Fruit fly (Drosophila melanogaster) whole organism, wandering third instar larva: ENCODE results near the gene CG14341.

Experiments
- CG9705 ChIP-seq: fragments of 200-800 bp; sonication (Bioruptor generic); optimal IDR thresholded peaks from 2 replicates; lab custom pipeline; 2018; ENCODE audit warnings: missing biosample characterization, mild to moderate bottlenecking, missing genetic modification characterization
- CrebA ChIP-seq: fragments of 200-800 bp; sonication (Bioruptor generic); optimal IDR thresholded peaks from 2 replicates; lab custom pipeline; 2016; ENCODE audit warnings: missing biosample characterization, mild to moderate bottlenecking, missing genetic modification characterization, borderline replicate concordance
- Dif ChIP-seq: fragments of 200-275, 200-300 bp; sonication (Bioruptor generic); optimal IDR thresholded peaks from 2 replicates; lab custom pipeline; 2018; ENCODE audit warnings: missing biosample characterization, missing genetic modification characterization; ENCODE audit not compliant: partially characterized antibody
- HLH106 ChIP-seq: fragments of 200-800 bp; optimal IDR thresholded peaks from 3 replicates; lab custom pipeline; 2019; ENCODE audit warnings: missing biosample characterization, mild to moderate bottlenecking, missing genetic modification characterization, moderate library complexity
- Hr83 ChIP-seq: fragments of 200-300 bp; sonication (Bioruptor generic); optimal IDR thresholded peaks from 2 replicates; lab custom pipeline; 2016; ENCODE audit warnings: missing biosample characterization, mild to moderate bottlenecking, missing genetic modification characterization, moderate library complexity; ENCODE audit not compliant: poor library complexity, severe bottlenecking
- Myc ChIP-seq: fragments of >200 bp; optimal IDR thresholded peaks from 2 replicates; lab custom pipeline; 2017
- OdsH ChIP-seq: fragments of 200-800 bp; sonication (Bioruptor generic); optimal IDR thresholded peaks from 2 replicates; lab custom pipeline; 2016; ENCODE audit warnings: missing biosample characterization, mild to moderate bottlenecking, missing genetic modification characterization
- Rel ChIP-seq, 2 experiments: fragments of 200-800 bp; sonication (Bioruptor generic) in 1 of 2; optimal IDR thresholded peaks; 2 replicates in 1 of 2; 3 replicates in 1 of 2; lab custom pipeline; 2016 to 2019; ENCODE audit warnings: mild to moderate bottlenecking in 2 of 2, missing biosample characterization in 2 of 2, missing genetic modification characterization in 2 of 2, moderate library complexity in 1 of 2
- Sp1 ChIP-seq: fragments of 200-800 bp; sonication (Bioruptor generic); optimal IDR thresholded peaks from 3 replicates; lab custom pipeline; 2019; ENCODE audit warnings: missing biosample characterization, mild to moderate bottlenecking, missing genetic modification characterization, moderate library complexity
- br ChIP-seq: fragments of 200-800 bp; sonication (Bioruptor generic); optimal IDR thresholded peaks from 2 replicates; lab custom pipeline; 2016; ENCODE audit warnings: missing biosample characterization, missing genetic modification characterization
- brk ChIP-seq: fragments of 200-800 bp; sonication (Bioruptor generic); optimal IDR thresholded peaks from 2 replicates; lab custom pipeline; 2016; ENCODE audit warnings: missing biosample characterization, mild to moderate bottlenecking, missing genetic modification characterization
- dl ChIP-seq, 2 experiments: fragments of 175-275, 200-275 bp in 1 of 2; fragments of 200-275 bp in 1 of 2; sonication (Bioruptor generic); optimal IDR thresholded peaks; lab custom pipeline; 2018; ENCODE audit warnings: mild to moderate bottlenecking in 2 of 2, missing biosample characterization in 2 of 2, missing genetic modification characterization in 2 of 2, moderate library complexity in 2 of 2; ENCODE audit not compliant: partially characterized antibody in 2 of 2, insufficient read depth in 1 of 2
- dmrt93B ChIP-seq: fragments of 200-800 bp; sonication (Bioruptor generic); optimal IDR thresholded peaks from 2 replicates; lab custom pipeline; 2018; ENCODE audit warnings: missing biosample characterization, mild to moderate bottlenecking, missing genetic modification characterization
- dsf ChIP-seq: sonication (Bioruptor generic); optimal IDR thresholded peaks from 2 replicates; lab custom pipeline; 2016; ENCODE audit warnings: missing biosample characterization, missing genetic modification characterization, borderline replicate concordance
- ey ChIP-seq: fragments of 200-800 bp; sonication (Bioruptor generic); optimal IDR thresholded peaks from 2 replicates; lab custom pipeline; 2016; ENCODE audit warnings: missing biosample characterization, missing genetic modification characterization
- foxo ChIP-seq, 2 experiments: fragments of 200-800 bp; sonication (Bioruptor generic); optimal IDR thresholded peaks; 2 replicates in 1 of 2; 3 replicates in 1 of 2; lab custom pipeline; 2016 to 2017; ENCODE audit warnings: missing biosample characterization in 2 of 2, missing genetic modification characterization in 2 of 2
- h ChIP-seq: fragments of 200-800 bp; sonication (Bioruptor generic); optimal IDR thresholded peaks from 3 replicates; lab custom pipeline; 2016; ENCODE audit warnings: missing biosample characterization, mild to moderate bottlenecking, missing genetic modification characterization
- jim ChIP-seq: fragments of 175-275, 200-325 bp; sonication (Bioruptor generic); optimal IDR thresholded peaks from 2 replicates; lab custom pipeline; 2016; ENCODE audit warnings: missing biosample characterization, mild to moderate bottlenecking, missing genetic modification characterization
- pan ChIP-seq: fragments of >200 bp; optimal IDR thresholded peaks from 2 replicates; lab custom pipeline; 2017
- psq ChIP-seq: fragments of 200-800 bp; sonication (Bioruptor generic); optimal IDR thresholded peaks from 3 replicates; lab custom pipeline; 2017; ENCODE audit warnings: missing biosample characterization, mild to moderate bottlenecking, missing genetic modification characterization, moderate library complexity
- rgr ChIP-seq: fragments of 200-800 bp; sonication (Bioruptor generic); optimal IDR thresholded peaks from 3 replicates; lab custom pipeline; 2016; ENCODE audit warnings: missing biosample characterization, mild to moderate bottlenecking, missing genetic modification characterization
- sv ChIP-seq: fragments of 200-800 bp; sonication (Bioruptor generic); optimal IDR thresholded peaks from 3 replicates; lab custom pipeline; 2016; ENCODE audit warnings: missing biosample characterization, missing genetic modification characterization
- tai ChIP-seq: sonication (Bioruptor generic); optimal IDR thresholded peaks from 2 replicates; lab custom pipeline; 2016; ENCODE audit warnings: missing biosample characterization, missing genetic modification characterization
- usp ChIP-seq: fragments of >200 bp; optimal IDR thresholded peaks from 2 replicates; lab custom pipeline; 2017; ENCODE audit warnings: missing biosample characterization, missing genetic modification characterization
- woc ChIP-seq: sonication (Bioruptor generic); optimal IDR thresholded peaks from 2 replicates; lab custom pipeline; 2016; ENCODE audit warnings: missing biosample characterization, mild to moderate bottlenecking, missing genetic modification characterization

The CG14341 gene

DNA sequence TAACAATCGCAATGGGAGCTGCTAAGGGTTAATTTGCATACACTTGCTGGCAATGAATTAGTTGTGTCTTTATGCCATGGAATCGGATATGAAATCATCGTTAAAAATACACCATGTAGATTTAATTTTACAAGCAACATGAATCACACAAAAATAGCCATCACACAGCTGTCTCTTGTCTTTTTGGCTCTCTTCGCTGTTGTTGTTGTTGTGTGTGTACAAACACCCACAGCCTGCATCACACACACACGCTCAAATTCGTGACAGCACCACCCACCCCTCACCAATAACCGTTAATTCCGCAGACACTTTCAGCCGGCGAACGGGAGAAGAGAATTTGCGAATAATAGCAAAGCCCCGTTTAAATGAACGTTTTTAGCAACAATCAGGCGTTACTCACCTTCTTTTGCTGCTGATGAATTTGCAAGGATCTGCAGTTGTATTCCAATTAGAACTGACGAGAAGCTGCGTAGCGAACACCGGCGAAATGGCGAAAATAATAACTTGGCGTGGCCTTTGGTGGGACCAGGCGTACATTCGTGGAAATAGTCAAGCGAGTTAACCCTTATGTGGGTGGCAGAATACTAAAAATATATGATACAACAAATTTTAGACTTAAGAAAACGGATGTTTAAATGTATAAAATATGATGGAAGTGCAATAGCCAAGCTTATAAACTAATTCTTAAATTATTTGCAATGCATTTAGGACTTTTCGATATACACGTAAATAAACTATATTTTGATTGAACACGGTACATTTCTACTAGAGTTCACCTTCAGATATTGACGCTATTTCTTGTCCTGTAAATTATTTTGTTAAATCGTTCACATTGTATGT, 8.4 kb upstream of the CG14341 start, which contains the start of gene capt (continued):
- peak; percentile 27 for TF ChIP-seq Myc (lab: Kevin White, UChicago)

DNA sequence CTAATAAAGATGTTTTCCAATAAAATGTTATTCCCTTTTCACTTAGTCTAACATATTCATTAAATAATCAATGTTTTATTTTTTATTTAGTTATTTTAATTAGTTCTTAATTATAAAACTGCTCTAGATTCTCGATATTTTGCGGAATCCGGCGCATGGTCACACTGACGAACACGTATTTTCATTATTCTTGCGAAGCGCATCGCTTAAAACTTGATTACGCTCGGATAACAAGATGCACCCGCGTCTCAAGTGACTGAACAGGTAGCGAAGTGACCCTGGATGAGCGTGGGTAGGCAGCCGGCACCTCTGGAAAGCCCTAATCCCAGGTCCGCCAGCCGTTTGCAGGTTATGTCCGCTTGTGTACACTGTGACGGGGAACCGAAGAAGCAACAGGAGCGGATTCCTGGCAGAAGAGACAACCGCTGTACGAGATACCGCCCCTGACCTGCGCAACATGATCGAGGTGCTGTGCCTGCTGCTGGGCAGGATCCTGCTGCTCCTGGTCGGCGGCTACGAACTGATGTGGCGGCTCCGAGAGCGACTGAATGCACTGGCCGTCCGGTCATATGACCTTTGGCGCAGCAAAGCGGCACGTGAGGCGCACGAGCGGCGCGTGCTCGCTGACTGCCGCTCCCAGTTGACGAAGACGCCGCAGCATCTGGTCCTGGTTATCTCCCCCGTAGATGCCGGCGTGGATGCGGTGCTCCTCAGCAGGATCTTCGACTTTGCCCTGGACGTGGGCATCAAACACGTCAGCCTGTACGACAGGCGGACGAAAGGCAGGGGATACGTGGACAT, 7.6 kb upstream of the CG14341 start, which contains the start of gene Tango14:
Gene Tango14 (plus strand): TSS at position 143 of the 801 bp plus-strand sequence.
- no peak for TF ChIP-seq foxo (GFP tag; optimal IDR thresholded peaks at IDR 0.05; lab: Kevin White, UChicago)
- TF ChIP-seq dsf (GFP tag; lab: Kevin White, UChicago), result no peak
- TF ChIP-seq brk (GFP tag; lab: Kevin White, UChicago), result no peak
- no peak for TF ChIP-seq Dif (GFP tag; lab: Kevin White, UChicago)
- no peak for TF ChIP-seq woc (GFP tag; lab: Kevin White, UChicago)
- no peak for TF ChIP-seq tai (GFP tag; lab: Kevin White, UChicago)
- no peak for TF ChIP-seq Hr83 (GFP tag; lab: Kevin White, UChicago)
- TF ChIP-seq Rel (GFP tag; optimal IDR thresholded peaks at IDR 0.05; lab: Kevin White, UChicago), result no peak
- TF ChIP-seq Rel (tag; optimal IDR thresholded peaks at IDR 0.05; lab: Kevin White, UChicago), result no peak

- TF ChIP-seq Dif (GFP tag; lab: Kevin White, UChicago) (peak; percentile 63), usp (GFP tag; lab: Kevin White, UChicago) (no peak), Rel (GFP tag; optimal IDR thresholded peaks at IDR 0.05; lab: Kevin White, UChicago) (no peak), Rel (tag; optimal IDR thresholded peaks at IDR 0.05; lab: Kevin White, UChicago) (peak; percentile 49)
Observed at dm6 chr2L:1163538-1164143, 2.7 kb upstream of the CG14341 start, which contains the start of gene CG5080. TSS of gene CG5080 (minus strand) at chr2L:1163886.

DNA sequence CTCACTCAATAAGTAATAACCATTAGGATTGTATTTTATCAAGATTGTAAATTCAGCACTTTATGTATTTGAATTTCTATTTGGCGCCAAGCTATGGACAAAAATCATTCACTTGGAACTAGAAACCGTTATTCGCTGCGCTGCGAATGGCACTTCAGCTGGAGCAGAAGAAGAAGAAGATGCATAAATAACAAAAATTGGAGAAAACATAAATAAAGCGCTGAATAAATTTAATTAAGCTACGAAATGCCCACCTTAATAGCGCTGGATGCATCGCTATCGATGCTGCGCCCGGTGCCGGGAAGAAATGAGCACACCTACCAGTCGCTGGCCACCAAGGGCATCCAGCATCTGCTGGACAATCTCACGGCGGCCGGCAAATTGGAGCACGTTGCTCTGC, 2.0 kb upstream of the CG14341 start, which contains the start of gene IntS14:
Gene IntS14 (plus strand): TSS at position 150 of the 400 bp plus-strand sequence.
- no peak for TF ChIP-seq Rel (GFP tag; optimal IDR thresholded peaks at IDR 0.05; lab: Kevin White, UChicago)
- TF ChIP-seq Rel (tag; optimal IDR thresholded peaks at IDR 0.05; lab: Kevin White, UChicago), result peak; percentile 48
- no peak for TF ChIP-seq Sp1
- TF ChIP-seq Myc (lab: Kevin White, UChicago), result peak; percentile 54
- TF ChIP-seq jim, result no peak
- no peak for TF ChIP-seq br (GFP tag; lab: Kevin White, UChicago)
- TF ChIP-seq CrebA (GFP tag; lab: Kevin White, UChicago), result no peak
- no peak for TF ChIP-seq pan (lab: Kevin White, UChicago)
- TF ChIP-seq dl (GFP tag; optimal IDR thresholded peaks at IDR 0.05; lab: Kevin White, UChicago; ENCODE audit: insufficient read depth in 1 of 2, partially characterized antibody in 2 of 2), result no peak
- no peak for TF ChIP-seq ey (GFP tag; lab: Kevin White, UChicago)
- no peak for TF ChIP-seq OdsH (GFP tag; lab: Kevin White, UChicago)

DNA sequence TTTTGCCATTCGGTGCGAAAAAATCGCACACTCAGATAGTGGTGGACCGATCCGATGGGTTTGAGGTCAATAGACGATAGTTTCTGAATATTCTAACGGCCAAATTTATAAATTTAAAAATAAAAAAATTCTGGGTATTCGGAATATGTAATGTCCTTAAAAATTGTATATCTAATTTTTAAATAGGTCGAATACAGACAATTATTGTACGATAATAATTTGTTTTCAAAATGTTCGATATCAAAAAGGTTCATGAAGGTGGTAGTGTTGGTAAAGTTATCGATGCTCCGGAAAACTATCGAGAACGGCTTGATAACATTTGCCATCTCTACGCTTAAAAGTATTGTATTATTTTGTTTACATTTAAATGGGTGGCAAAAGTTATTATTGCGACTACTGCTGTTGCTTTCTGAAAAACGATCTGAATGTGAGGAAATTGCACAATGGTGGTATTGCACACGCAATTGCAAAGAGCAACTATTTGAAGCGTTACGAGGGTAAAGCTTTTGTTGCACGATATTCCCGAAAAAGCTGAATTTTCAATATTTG, 3.6 kb downstream of the CG14341 start, which contains the start of the genes CG31922 and Plap:
Gene CG31922 (plus strand): TSS at position 315 of the 549 bp plus-strand sequence.
Gene Plap (minus strand): TSS at position 499 of the 549 bp plus-strand sequence.
- TF ChIP-seq usp (GFP tag; lab: Kevin White, UChicago) (no peak), HLH106 (tag; lab: Kevin White, UChicago) (peak; percentile 81), OdsH (GFP tag; lab: Kevin White, UChicago) (peak; percentile 73), ey (GFP tag; lab: Kevin White, UChicago) (peak; percentile 67), CG9705 (GFP tag; lab: Kevin White, UChicago) (peak; percentile 63), Myc (lab: Kevin White, UChicago) (peak; percentile 63), woc (GFP tag; lab: Kevin White, UChicago) (peak; percentile 58), dmrt93B (peak; percentile 63), sv (GFP tag; lab: Kevin White, UChicago) (peak; percentile 75), CrebA (GFP tag; lab: Kevin White, UChicago) (no peak), rgr (GFP tag; lab: Kevin White, UChicago) (peak; percentile 80), Rel (GFP tag; optimal IDR thresholded peaks at IDR 0.05; lab: Kevin White, UChicago) (no peak), Rel (tag; optimal IDR thresholded peaks at IDR 0.05; lab: Kevin White, UChicago) (peak; percentile 97), br (GFP tag; lab: Kevin White, UChicago) (peak; percentile 76), Sp1 (peak; percentile 78), tai (GFP tag; lab: Kevin White, UChicago) (no peak), foxo (GFP tag; optimal IDR thresholded peaks at IDR 0.05; lab: Kevin White, UChicago) (peak; percentile 18 to 76), Hr83 (GFP tag; lab: Kevin White, UChicago) (peak; percentile 61), jim (no peak), h (GFP tag; lab: Kevin White, UChicago) (peak; percentile 84), Dif (GFP tag; lab: Kevin White, UChicago) (no peak), psq (GFP tag; lab: Kevin White, UChicago) (peak; percentile 69)
